Fruit fly (Drosophila melanogaster): ENCODE data around the gene hoe1.

hoe1 gene

DNA sequence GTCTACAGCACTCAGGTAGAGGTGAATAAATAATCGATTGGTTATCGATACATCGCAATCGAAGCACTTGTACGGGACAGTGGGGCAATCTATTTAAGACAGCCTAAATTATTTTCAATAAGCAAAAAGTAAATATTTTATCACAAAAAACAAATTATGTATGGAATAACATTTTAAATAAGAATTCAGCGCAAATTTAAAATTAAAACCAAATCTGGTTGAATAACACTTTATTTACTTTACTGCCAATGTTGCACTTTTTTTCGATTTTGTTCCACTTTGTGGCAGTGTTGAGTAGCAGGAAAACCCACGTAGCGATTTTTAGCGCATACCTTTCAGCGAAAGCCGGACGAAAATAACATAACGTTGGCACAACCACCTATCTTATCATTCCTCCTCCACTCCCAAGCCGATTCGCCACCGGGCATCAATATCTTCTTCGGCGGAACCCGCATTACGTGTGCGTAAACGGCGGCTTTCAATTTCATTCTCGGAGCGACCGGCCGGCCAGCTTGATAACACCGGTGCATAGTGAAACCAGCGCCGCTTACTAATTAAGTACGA lies 44.9 kb upstream of the hoe1 start, which contains the start of the genes Gmd and CG3792 (continued):
- TF ChIP-seq D19B (GFP tag; optimal IDR thresholded peaks at IDR 0.05) (peak; percentile 85), Rfx (GFP tag; IDR thresholded peaks at IDR 0.05) (peak; percentile 97), HLHmδ (GFP tag; optimal IDR thresholded peaks at IDR 0.05) (no peak), CG10543 (GFP tag; optimal IDR thresholded peaks at IDR 0.05) (peak; percentile 94), hth (optimal IDR thresholded peaks at IDR 0.05) (no peak), TFAM (GFP tag; optimal IDR thresholded peaks at IDR 0.05) (peak; percentile 69), unc-4 (GFP tag; IDR thresholded peaks at IDR 0.05; ENCODE audit: partially characterized antibody) (peak; percentile 82), Hr39 (optimal IDR thresholded peaks at IDR 0.05) (no peak), CG1832 (GFP tag; optimal IDR thresholded peaks at IDR 0.05) (no peak), CG10366 (GFP tag; IDR thresholded peaks at IDR 0.05) (peak; percentile 94), zfh2 (GFP tag; optimal IDR thresholded peaks at IDR 0.05) (peak; percentile 89), fru (optimal IDR thresholded peaks at IDR 0.05) (no peak), CG1024 (GFP tag; IDR thresholded peaks at IDR 0.05) (peak; percentile 86), CG12155 (GFP tag; optimal IDR thresholded peaks at IDR 0.05) (peak; percentile 94), seq (GFP tag; IDR thresholded peaks at IDR 0.05) (peak; percentile 95), CG3407 (GFP tag; optimal IDR thresholded peaks at IDR 0.05) (peak; percentile 78), gce (GFP tag; IDR thresholded peaks at IDR 0.05) (peak; percentile 85; the same call in 2 of the 3 replicates), mld (GFP tag; IDR thresholded peaks at IDR 0.05; ENCODE audit: partially characterized antibody) (peak; percentile 61; the same call in 1 of the 3 replicates), CG4617 (GFP tag; optimal IDR thresholded peaks at IDR 0.05; ENCODE audit: borderline replicate concordance) (peak; percentile 92), CG13123 (GFP tag; optimal IDR thresholded peaks at IDR 0.05) (peak; percentile 92), dimm (GFP tag; IDR thresholded peaks at IDR 0.05) (peak; percentile 84), CG16863 (GFP tag; optimal IDR thresholded peaks at IDR 0.05) (peak; percentile 95), crp (GFP tag; optimal IDR thresholded peaks at IDR 0.05) (peak in 1 of 2 experiments; percentile 69), CG12299 (tag; optimal IDR thresholded peaks at IDR 0.05) (peak; percentile 89), gsb (GFP tag; IDR thresholded peaks at IDR 0.05) (peak; percentile 91), wek (GFP tag; optimal IDR thresholded peaks at IDR 0.05) (peak; percentile 65), CG7928 (GFP tag; optimal IDR thresholded peaks at IDR 0.05) (peak; percentile 72), Ets97D (GFP tag; optimal IDR thresholded peaks at IDR 0.05) (peak; percentile 87), CG11723 (GFP tag; optimal IDR thresholded peaks at IDR 0.05) (peak; percentile 91), CG14667 (GFP tag; IDR thresholded peaks at IDR 0.05) (peak; percentile 93), org-1 (GFP tag; optimal IDR thresholded peaks at IDR 0.05) (peak; percentile 91), mirr (GFP tag; optimal IDR thresholded peaks at IDR 0.05) (peak; percentile 83), CG17328 (GFP tag; IDR thresholded peaks at IDR 0.05) (peak; percentile 97), inv (GFP tag; IDR thresholded peaks at IDR 0.05; ENCODE audit: partially characterized antibody) (peak; percentile 84), CG30020 (tag; optimal IDR thresholded peaks at IDR 0.05) (peak; percentile 81), danr (GFP tag; IDR thresholded peaks at IDR 0.05) (peak; percentile 93), CG15601 (tag; optimal IDR thresholded peaks at IDR 0.05) (peak; percentile 92), CG9727 (GFP tag; optimal IDR thresholded peaks at IDR 0.05) (peak; percentile 96), NC2β (GFP tag; optimal IDR thresholded peaks at IDR 0.05) (peak; percentile 91), Med (GFP tag) (peak; percentile 98), CG4730 (GFP tag; IDR thresholded peaks at IDR 0.05) (peak; percentile 95), cato (GFP tag; optimal IDR thresholded peaks at IDR 0.05; ENCODE audit: borderline replicate concordance) (peak; percentile 91), CG8765 (GFP tag; IDR thresholded peaks at IDR 0.05) (peak; percentile 93), CG7963 (GFP tag; IDR thresholded peaks at IDR 0.05; ENCODE audit: partially characterized antibody) (peak; percentile 76), CG34376 (GFP tag; optimal IDR thresholded peaks at IDR 0.05) (peak; percentile 93), Dfd (GFP tag; optimal IDR thresholded peaks at IDR 0.05) (no peak), Hr51 (GFP tag; optimal IDR thresholded peaks at IDR 0.05) (peak; percentile 92 to 94), Ravus (GFP tag; IDR thresholded peaks at IDR 0.05) (peak; percentile 86), ranshi (GFP tag; IDR thresholded peaks at IDR 0.05) (peak; percentile 97), disco-r (GFP tag; optimal IDR thresholded peaks at IDR 0.05) (peak; percentile 85), CG8089 (GFP tag; optimal IDR thresholded peaks at IDR 0.05) (peak; percentile 81)

All from whole organism, embryonic.